Worm (Caenorhabditis elegans) whole organism, late embryonic: ENCODE measurements around the gene rpc-1.

Experiments
- C38D4.7 ChIP-seq: fragments of 200-800 bp; sonication (Bioruptor generic); optimal IDR thresholded peaks from 2 replicates; lab custom pipeline; 2018; ENCODE audit warnings: mild to moderate bottlenecking, missing genetic modification characterization, moderate library complexity, missing compliant biosample characterization
- F13H6.1 ChIP-seq: sonication (generic microtip); optimal IDR thresholded peaks from 2 replicates; lab custom pipeline; 2016; ENCODE audit warnings: missing genetic modification characterization, missing compliant biosample characterization
- T23F11.4 ChIP-seq: fragments of 200-800 bp; sonication (Bioruptor generic); optimal IDR thresholded peaks from 2 replicates; lab custom pipeline; 2018; ENCODE audit warnings: mild to moderate bottlenecking, missing genetic modification characterization, missing compliant biosample characterization
- Y22D7AL.16 ChIP-seq: sonication (generic microtip); optimal IDR thresholded peaks from 2 replicates; lab custom pipeline; 2016; ENCODE audit warnings: missing genetic modification characterization, missing compliant biosample characterization
- ama-1 ChIP-seq: fragments of 150-350 bp; optimal IDR thresholded peaks from 2 replicates; lab custom pipeline; 2014
- ceh-9 ChIP-seq: sonication (generic microtip); optimal IDR thresholded peaks from 2 replicates; lab custom pipeline; 2016; ENCODE audit warnings: mild to moderate bottlenecking, missing genetic modification characterization, inconsistent platforms, missing compliant biosample characterization
- dve-1 ChIP-seq: sonication (generic microtip); optimal IDR thresholded peaks from 2 replicates; lab custom pipeline; 2017; ENCODE audit warnings: antibody characterized with exemption, mild to moderate bottlenecking, missing genetic modification characterization, missing compliant biosample characterization
- elt-4 ChIP-seq: sonication (generic microtip); optimal IDR thresholded peaks from 2 replicates; lab custom pipeline; 2016; ENCODE audit warnings: missing genetic modification characterization, missing compliant biosample characterization
- pha-4 ChIP-seq: fragments of 150-350 bp; optimal IDR thresholded peaks from 2 replicates; lab custom pipeline; 2018; ENCODE audit warnings: missing biosample characterization, missing genetic modification reagents, missing genetic modification characterization
- ttx-3 ChIP-seq: sonication (generic microtip); optimal IDR thresholded peaks from 2 replicates; lab custom pipeline; 2016; ENCODE audit warnings: missing genetic modification reagents, missing genetic modification characterization, missing compliant biosample characterization
- unc-42 ChIP-seq: sonication (generic microtip); optimal IDR thresholded peaks from 2 replicates; lab custom pipeline; 2016; ENCODE audit warnings: missing genotype, missing genetic modification characterization, missing compliant biosample characterization

rpc-1 gene

ce11 chrIV:7114599-7114998 is 50.9 kb downstream of the rpc-1 start, which contains the start of gene nas-8:
Gene nas-8 (plus strand): TSS chrIV:7114899.
- TF ChIP-seq ama-1 = no peak
- no peak for TF ChIP-seq ceh-9 (tag; lab: Kevin White, UChicago)
- no peak for TF ChIP-seq ttx-3 (tag; lab: Kevin White, UChicago)

DNA sequence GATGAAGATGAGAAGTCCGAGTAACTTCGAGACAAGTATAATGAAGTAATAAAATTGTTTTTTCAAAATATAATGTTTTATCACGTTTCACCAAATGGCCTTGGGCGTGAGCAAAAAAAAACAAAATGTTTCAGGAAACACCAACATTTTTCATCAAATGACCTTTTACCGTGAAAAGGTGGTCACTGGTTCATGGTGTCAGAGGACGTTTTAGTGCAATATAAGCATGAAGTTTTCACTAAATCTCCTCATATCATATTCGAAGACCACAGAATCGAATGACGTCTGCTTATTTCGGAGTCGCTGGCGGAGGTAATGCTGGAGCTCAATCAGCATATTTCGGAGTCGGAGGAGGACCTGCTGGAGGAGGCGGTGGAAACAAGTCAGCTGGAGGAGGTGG is 54.2 kb downstream of the rpc-1 start, which contains the start of the genes ZC477.7 and ssq-3:
ZC477.7 (minus strand) TSS at position 101 of the 400 bp plus-strand sequence.
ssq-3 (plus strand) TSS at position 251 of the 400 bp plus-strand sequence.
- TF ChIP-seq dve-1 (tag; lab: Kevin White, UChicago) (no peak), elt-4 (tag; lab: Kevin White, UChicago) (no peak), Y22D7AL.16 (tag; lab: Kevin White, UChicago) (no peak), pha-4 (tag; lab: Kevin White, UChicago) (no peak), T23F11.4 (GFP tag; lab: Kevin White, UChicago) (no peak), F13H6.1 (tag; lab: Kevin White, UChicago) (no peak), C38D4.7 (GFP tag; lab: Kevin White, UChicago) (no peak), unc-42 (no peak)
